Worm (Caenorhabditis elegans) whole organism, L4 larva: Measurements from ENCODE around the gene acdh-12.

ENCODE experiments used
- D1046.2 ChIP-seq: fragments of 200-800 bp; sonication (Bioruptor generic); IDR thresholded peaks from 2 replicates; pipeline ENCODE4 v1.3.6; 2022; ENCODE audit warnings: missing genetic modification characterization, missing compliant biosample characterization
- F26F4.8 ChIP-seq: fragments of 200-800 bp; sonication (Bioruptor generic); conservative IDR thresholded peaks from 2 replicates; pipeline ENCODE4 v1.3.6; 2022; ENCODE audit warnings: missing genetic modification characterization, missing compliant biosample characterization
- T20F7.1 ChIP-seq: fragments of 200-800 bp; sonication (Bioruptor generic); optimal IDR thresholded peaks from 2 replicates; lab custom pipeline; 2018; ENCODE audit warnings: mild to moderate bottlenecking, missing genetic modification characterization, missing compliant biosample characterization
- Y48G9A.11 ChIP-seq: fragments of 200-800 bp; sonication (Bioruptor generic); IDR thresholded peaks from 2 replicates; pipeline ENCODE4 v1.3.6; 2022; ENCODE audit warnings: missing genetic modification reagents, missing genetic modification characterization, missing compliant biosample characterization
- Y5F2A.4 ChIP-seq: fragments of 200-800 bp; sonication (Bioruptor generic); optimal IDR thresholded peaks from 2 replicates; lab custom pipeline; 2018; ENCODE audit warnings: mild to moderate bottlenecking, missing genetic modification characterization, missing compliant biosample characterization
- ZK546.5 ChIP-seq, 2 experiments: sonication (generic microtip); optimal IDR thresholded peaks; 2 replicates each; lab custom pipeline; 2017; ENCODE audit warnings: missing biosample characterization in 2 of 2, missing genetic modification characterization in 2 of 2
- aha-1 ChIP-seq: fragments of 150-350 bp; peaks from one replicate; lab custom pipeline; 2014; ENCODE audit warnings: missing biosample characterization, missing genetic modification characterization
- ceh-20 ChIP-seq: fragments of 200-800 bp; sonication (Bioruptor generic); IDR thresholded peaks from 2 replicates; pipeline ENCODE4 v1.3.6; 2022; ENCODE audit warnings: missing genetic modification reagents, missing genetic modification characterization, missing compliant biosample characterization
- ceh-32 ChIP-seq: sonication (generic microtip); optimal IDR thresholded peaks from 2 replicates; lab custom pipeline; 2016; ENCODE audit warnings: mild to moderate bottlenecking, missing genetic modification characterization, missing compliant biosample characterization; ENCODE audit not compliant: poor library complexity
- ceh-44 ChIP-seq: fragments of 200-800 bp; sonication (Bioruptor generic); IDR thresholded peaks from 2 replicates; pipeline ENCODE4 v1.3.6; 2022; ENCODE audit warnings: missing genetic modification reagents, missing genetic modification characterization, missing compliant biosample characterization
- ceh-62 ChIP-seq: sonication (generic microtip); optimal IDR thresholded peaks from 2 replicates; lab custom pipeline; 2017; ENCODE audit warnings: missing biosample characterization, missing genetic modification characterization
- ces-1 ChIP-seq: fragments of 150-350 bp; sonication (generic microtip); optimal IDR thresholded peaks from 4 replicates; lab custom pipeline; 2014; ENCODE audit warnings: missing biosample characterization, missing genetic modification reagents, missing genetic modification characterization
- ctbp-1 ChIP-seq: fragments of 200-800 bp; sonication (Bioruptor generic); IDR thresholded peaks from 2 replicates; pipeline ENCODE4 v1.3.6; 2022; ENCODE audit warnings: missing genetic modification reagents, missing genetic modification characterization, missing compliant biosample characterization
- daf-16 ChIP-seq, 3 experiments: sonication (generic microtip); optimal IDR thresholded peaks; 2 replicates each; lab custom pipeline; 2016 to 2017; ENCODE audit warnings: missing genetic modification characterization in 3 of 3, missing genetic modification reagents in 3 of 3, mild to moderate bottlenecking in 2 of 3, missing compliant biosample characterization in 2 of 3, missing biosample characterization in 1 of 3, moderate library complexity in 1 of 3
- dve-1 ChIP-seq: sonication (generic microtip); optimal IDR thresholded peaks from 2 replicates; lab custom pipeline; 2017; ENCODE audit warnings: antibody characterized with exemption, mild to moderate bottlenecking, missing genetic modification characterization, missing compliant biosample characterization; ENCODE audit not compliant: insufficient read depth
- egl-43 ChIP-seq: fragments of 200-800 bp; sonication (Bioruptor generic); IDR thresholded peaks from 2 replicates; pipeline ENCODE4 v1.3.6; 2022; ENCODE audit warnings: missing genetic modification reagents, missing genetic modification characterization, missing compliant biosample characterization
- fkh-10 ChIP-seq: fragments of 150-350 bp; optimal IDR thresholded peaks from 2 replicates; lab custom pipeline; 2014; ENCODE audit warnings: missing biosample characterization, missing genetic modification reagents, missing genetic modification characterization
- gei-8 ChIP-seq: fragments of 200-800 bp; sonication (Bioruptor generic); optimal IDR thresholded peaks from 2 replicates; lab custom pipeline; 2018; ENCODE audit warnings: mild to moderate bottlenecking, missing genetic modification characterization, missing compliant biosample characterization
- hlh-30 ChIP-seq: sonication (generic microtip); optimal IDR thresholded peaks from 2 replicates; lab custom pipeline; 2017; ENCODE audit warnings: antibody characterized with exemption, mild to moderate bottlenecking, missing genetic modification characterization, missing compliant biosample characterization; ENCODE audit not compliant: insufficient read depth
- jun-1 ChIP-seq: fragments of 150-350 bp; optimal IDR thresholded peaks from 2 replicates; lab custom pipeline; 2014; ENCODE audit warnings: missing biosample characterization, missing genetic modification reagents, missing genetic modification characterization
- lim-7 ChIP-seq: fragments of 200-800 bp; sonication (Bioruptor generic); IDR thresholded peaks from 2 replicates; pipeline ENCODE4 v1.3.6; 2022; ENCODE audit warnings: missing genetic modification characterization, missing compliant biosample characterization
- lin-1 ChIP-seq: fragments of 200-800 bp; sonication (Bioruptor generic); IDR thresholded peaks from 2 replicates; pipeline ENCODE4 v1.3.6; 2022; ENCODE audit warnings: missing genetic modification reagents, missing genetic modification characterization, missing compliant biosample characterization
- lin-15B ChIP-seq: fragments of 150-350 bp; sonication (generic microtip); optimal IDR thresholded peaks from 3 replicates; lab custom pipeline; 2014; ENCODE audit warnings: missing biosample characterization, missing genetic modification characterization
- lin-29 ChIP-seq: fragments of 200-800 bp; sonication (Bioruptor generic); IDR thresholded peaks from 2 replicates; pipeline ENCODE4 v1.3.6; 2022; ENCODE audit warnings: missing genetic modification reagents, missing genetic modification characterization, missing compliant biosample characterization
- lin-38 ChIP-seq: fragments of 200-800 bp; sonication (Bioruptor generic); IDR thresholded peaks from 2 replicates; pipeline ENCODE4 v1.3.6; 2022; ENCODE audit warnings: missing genetic modification reagents, missing genetic modification characterization, missing compliant biosample characterization
- lsy-2 ChIP-seq, 2 experiments: fragments of 150-350 bp in 1 of 2; sonication (generic microtip) in 1 of 2; optimal IDR thresholded peaks; 2 replicates each; lab custom pipeline; 2014 to 2017; ENCODE audit warnings: missing biosample characterization in 2 of 2, missing genetic modification characterization in 2 of 2
- madf-5 ChIP-seq, 2 experiments: fragments of 200-800 bp; sonication (Bioruptor generic); IDR thresholded peaks; 2 replicates each; pipeline ENCODE4 v1.3.6; 2022; ENCODE audit warnings: missing compliant biosample characterization in 2 of 2, missing genetic modification characterization in 2 of 2
- mdl-1 ChIP-seq, 2 experiments: fragments of 150-350 bp in 1 of 2; sonication (generic microtip) in 1 of 2; optimal IDR thresholded peaks; 2 replicates each; lab custom pipeline; 2014 to 2017; ENCODE audit warnings: missing biosample characterization in 2 of 2, missing genetic modification characterization in 2 of 2
- mdt-29 ChIP-seq: fragments of 200-800 bp; sonication (Bioruptor generic); IDR thresholded peaks from 2 replicates; pipeline ENCODE4 v1.3.6; 2022; ENCODE audit warnings: missing genetic modification reagents, missing genetic modification characterization, missing compliant biosample characterization
- nhr-102 ChIP-seq: sonication (generic microtip); optimal IDR thresholded peaks from 2 replicates; lab custom pipeline; 2016; ENCODE audit warnings: mild to moderate bottlenecking, missing genetic modification characterization, moderate library complexity, missing compliant biosample characterization
- nhr-11 ChIP-seq: fragments of 150-350 bp; optimal IDR thresholded peaks from 2 replicates; lab custom pipeline; 2014; ENCODE audit warnings: missing biosample characterization, missing genetic modification characterization
- nhr-48 ChIP-seq: sonication (generic microtip); optimal IDR thresholded peaks from 2 replicates; lab custom pipeline; 2016; ENCODE audit warnings: mild to moderate bottlenecking, missing genetic modification characterization, missing compliant biosample characterization
- nhr-76 ChIP-seq: fragments of 150-350 bp; optimal IDR thresholded peaks from 2 replicates; lab custom pipeline; 2014; ENCODE audit warnings: missing biosample characterization, missing genetic modification characterization
- nhr-77 ChIP-seq: fragments of 150-350 bp; optimal IDR thresholded peaks from 2 replicates; lab custom pipeline; 2014; ENCODE audit warnings: missing biosample characterization, missing genetic modification characterization
- rbr-2 ChIP-seq: sonication (generic microtip); optimal IDR thresholded peaks from 2 replicates; lab custom pipeline; 2016; ENCODE audit warnings: missing genotype, missing genetic modification characterization, missing compliant biosample characterization
- saeg-2 ChIP-seq: fragments of 200-800 bp; sonication (Bioruptor generic); IDR thresholded peaks from 2 replicates; pipeline ENCODE4 v1.3.6; 2022; ENCODE audit warnings: missing genetic modification reagents, missing genetic modification characterization, missing compliant biosample characterization
- sdz-12 ChIP-seq: fragments of 200-800 bp; sonication (Bioruptor generic); optimal IDR thresholded peaks from 2 replicates; lab custom pipeline; 2018; ENCODE audit warnings: mild to moderate bottlenecking, missing genetic modification characterization, missing compliant biosample characterization
- snpc-1.2 ChIP-seq: fragments of 200-800 bp; sonication (Bioruptor generic); IDR thresholded peaks from 2 replicates; pipeline ENCODE4 v1.3.6; 2022; ENCODE audit warnings: missing genetic modification reagents, missing genetic modification characterization, missing compliant biosample characterization
- snpc-4 ChIP-seq: fragments of 150-350 bp; optimal IDR thresholded peaks from 2 replicates; lab custom pipeline; 2014; ENCODE audit warnings: missing biosample characterization, missing genetic modification characterization
- spr-3 ChIP-seq: fragments of 200-800 bp; sonication (Bioruptor generic); optimal IDR thresholded peaks from 2 replicates; lab custom pipeline; 2018; ENCODE audit warnings: mild to moderate bottlenecking, missing genetic modification characterization, missing compliant biosample characterization
- unc-130 ChIP-seq: sonication (generic microtip); optimal IDR thresholded peaks from 2 replicates; lab custom pipeline; 2016; ENCODE audit warnings: missing genetic modification reagents, missing genetic modification characterization, missing compliant biosample characterization
- unc-62 ChIP-seq, 3 experiments: fragments of 150-350 bp in 1 of 3; sonication (generic microtip); optimal IDR thresholded peaks in 2 of 3; peaks in 1 of 3; 1 replicate in 1 of 3; 2 replicates in 2 of 3; lab custom pipeline; 2014 to 2017; ENCODE audit warnings: missing biosample characterization in 3 of 3, missing genetic modification characterization in 3 of 3, missing genetic modification reagents in 3 of 3, missing genotype in 1 of 3
- zfp-2 ChIP-seq: sonication (generic microtip); optimal IDR thresholded peaks from 2 replicates; lab custom pipeline; 2016; ENCODE audit warnings: mild to moderate bottlenecking, missing genetic modification characterization, missing compliant biosample characterization
- ztf-7 ChIP-seq: fragments of 150-350 bp; optimal IDR thresholded peaks from 2 replicates; lab custom pipeline; 2014; ENCODE audit warnings: missing biosample characterization, missing genetic modification characterization

acdh-12 gene

DNA sequence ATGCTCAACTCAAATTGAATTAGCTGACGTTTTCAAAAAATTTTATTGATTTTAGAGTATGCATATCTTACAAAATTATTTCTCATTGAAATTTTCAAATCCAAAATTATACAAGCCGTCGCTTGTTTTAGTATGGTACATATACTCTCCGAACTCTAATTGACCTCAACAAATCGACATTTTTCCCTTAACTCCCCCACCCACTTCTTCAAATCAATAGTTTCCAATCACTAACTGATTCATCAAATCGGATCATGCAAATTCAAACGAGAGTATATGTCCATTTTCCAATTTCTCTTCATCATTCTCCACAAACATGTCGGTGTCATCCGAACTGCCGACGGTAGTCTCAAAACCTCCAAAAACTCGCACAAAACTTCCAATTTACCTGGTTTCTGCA lies 6.3 kb downstream of the acdh-12 start, which contains the start of gene E04F6.4:
Gene E04F6.4, plus strand, starts transcription at position 301 of the 400 bp plus-strand sequence.
- TF ChIP-seq lin-29 (GFP tag; lab: Robert Waterston, UW) (no peak), fkh-10 (GFP tag; lab: Kevin White, UChicago) (no peak), nhr-48 (tag; lab: Kevin White, UChicago) (no peak), lsy-2 (tag; optimal IDR thresholded peaks at IDR 0.05; lab: Kevin White, UChicago) (no peak), Y48G9A.11 (GFP tag; lab: Robert Waterston, UW) (no peak), sdz-12 (no peak), hlh-30 (no peak), T20F7.1 (GFP tag; lab: Kevin White, UChicago) (no peak), unc-130 (GFP tag; lab: Kevin White, UChicago) (no peak), nhr-11 (no peak), snpc-4 (no peak), ceh-62 (tag; lab: Kevin White, UChicago) (no peak), Y5F2A.4 (GFP tag; lab: Kevin White, UChicago) (no peak), spr-3 (no peak), mdl-1 (tag; optimal IDR thresholded peaks at IDR 0.05; lab: Kevin White, UChicago) (no peak), ces-1 (no peak)

ce11 chrII:7187110-7187509 lies 8.3 kb downstream of the acdh-12 start, which contains the start of gene C27H5.6:
Gene C27H5.6, minus strand, starts transcription at chrII:7187210.
- TF ChIP-seq hlh-30 = no peak
- no peak for TF ChIP-seq daf-16 (GFP tag; optimal IDR thresholded peaks at IDR 0.05; lab: Kevin White, UChicago)
- TF ChIP-seq daf-16 (tag; optimal IDR thresholded peaks at IDR 0.05; lab: Kevin White, UChicago) = no peak
- TF ChIP-seq ZK546.5 (tag; optimal IDR thresholded peaks at IDR 0.05; lab: Kevin White, UChicago) = no peak
- TF ChIP-seq dve-1 (tag; lab: Kevin White, UChicago) = no peak
- no peak for TF ChIP-seq ztf-7
- TF ChIP-seq sdz-12 = no peak
- no peak for TF ChIP-seq fkh-10 (GFP tag; lab: Kevin White, UChicago)
- TF ChIP-seq saeg-2 = no peak
- TF ChIP-seq ctbp-1 (GFP tag; lab: Robert Waterston, UW) = no peak
- no peak for TF ChIP-seq madf-5 (GFP tag; IDR thresholded peaks at IDR 0.05; lab: Robert Waterston, UW)
- no peak for TF ChIP-seq lin-38 (GFP tag; lab: Robert Waterston, UW)
- TF ChIP-seq ceh-32 = no peak
- TF ChIP-seq aha-1 (tag; lab: Kevin White, UChicago) = no peak
- TF ChIP-seq lin-1 (GFP tag; lab: Robert Waterston, UW) = no peak
- no peak for TF ChIP-seq gei-8 (GFP tag; lab: Kevin White, UChicago)
- TF ChIP-seq nhr-76 (tag; lab: Kevin White, UChicago) = no peak
- TF ChIP-seq nhr-102 (tag; lab: Kevin White, UChicago) = no peak

DNA sequence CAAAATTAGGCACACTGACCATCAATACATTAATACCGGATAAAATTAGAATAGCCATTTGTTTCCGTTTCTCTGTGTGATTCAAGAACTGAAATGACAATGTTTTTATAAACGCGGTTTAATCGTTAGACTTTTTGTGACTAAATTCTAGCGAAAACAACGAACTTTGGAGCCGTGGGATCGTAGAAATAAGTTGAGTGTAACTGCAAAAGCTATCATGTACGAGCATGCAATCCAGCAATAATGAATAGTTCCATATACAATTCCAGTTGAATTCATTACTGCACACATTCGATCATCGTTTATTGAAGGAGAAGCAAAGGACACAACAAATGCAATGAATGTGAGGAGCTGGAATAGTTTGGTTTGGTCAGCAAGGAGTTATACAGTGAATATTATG lies 9.3 kb downstream of the acdh-12 start:
- TF ChIP-seq unc-62 (GFP tag; optimal IDR thresholded peaks at IDR 0.05 in 1 of 2; lab: Kevin White, UChicago) (peak in 1 of 2 experiments; percentile 97), unc-62 (tag; optimal IDR thresholded peaks at IDR 0.05; lab: Kevin White, UChicago) (no peak), F26F4.8 (GFP tag; lab: Robert Waterston, UW) (no peak), aha-1 (tag; lab: Kevin White, UChicago) (peak; percentile 26)

DNA sequence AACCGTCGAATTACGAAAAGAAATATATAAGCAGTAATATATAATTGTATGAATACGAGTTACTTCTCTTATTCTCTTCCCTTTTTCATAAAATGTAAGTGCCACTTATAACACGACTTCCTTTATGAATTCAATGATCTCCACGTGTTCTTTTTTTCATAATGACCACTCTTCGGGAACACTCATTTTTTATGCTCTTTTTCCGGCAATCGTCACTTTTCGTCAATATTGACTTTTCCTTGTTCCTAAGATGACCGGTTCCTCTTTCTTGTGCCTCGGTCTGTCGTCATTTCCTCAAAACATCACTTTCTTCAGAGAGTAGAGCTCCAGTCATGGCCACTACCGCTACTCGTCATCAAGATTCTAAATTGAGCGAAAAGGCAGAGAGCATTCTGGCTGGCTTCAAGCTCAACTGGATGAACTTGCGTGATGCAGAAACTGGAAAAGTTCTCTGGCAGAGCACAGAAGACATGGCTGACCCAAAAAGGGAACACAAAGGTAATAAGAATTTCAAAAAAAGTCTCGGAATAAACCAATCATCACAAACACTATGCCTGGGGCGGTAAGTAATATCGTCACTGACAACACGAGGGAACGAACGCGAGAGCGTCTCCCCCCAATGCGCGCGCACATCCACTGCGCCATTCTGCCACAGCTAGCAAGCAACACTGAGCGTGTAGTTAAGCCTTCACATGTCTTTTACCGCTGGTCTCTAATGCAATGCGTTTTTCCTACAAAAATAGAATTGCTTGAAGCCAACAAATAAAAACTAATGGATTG lies 11.8 kb downstream of the acdh-12 start, which contains the start of gene pdl-1:
Gene pdl-1, plus strand, starts transcription at position 309 of the 780 bp plus-strand sequence.
- TF ChIP-seq saeg-2 (peak; percentile 85), lin-1 (GFP tag; lab: Robert Waterston, UW) (peak; percentile 94), snpc-1.2 (GFP tag; lab: Robert Waterston, UW) (peak; percentile 86), rbr-2 (peak; percentile 84), lim-7 (GFP tag; lab: Robert Waterston, UW) (peak; percentile 99), ctbp-1 (GFP tag; lab: Robert Waterston, UW) (peak; percentile 93), egl-43 (GFP tag; lab: Robert Waterston, UW) (peak; percentile 98), jun-1 (tag; lab: Kevin White, UChicago) (no peak), nhr-77 (tag; lab: Kevin White, UChicago) (peak; percentile 40), lin-15B (tag; lab: Kevin White, UChicago) (no peak), ceh-44 (GFP tag; lab: Robert Waterston, UW) (peak; percentile 77), D1046.2 (GFP tag; lab: Robert Waterston, UW) (peak; percentile 85), mdt-29 (GFP tag; lab: Robert Waterston, UW) (peak; percentile 85), zfp-2 (tag; lab: Kevin White, UChicago) (peak; percentile 32), Y48G9A.11 (GFP tag; lab: Robert Waterston, UW) (peak; percentile 79), ceh-20 (peak; percentile 74; the same call in 1 of the 2 replicates), F26F4.8 (GFP tag; lab: Robert Waterston, UW) (peak; percentile 94), fkh-10 (GFP tag; lab: Kevin White, UChicago) (no peak)
